Fruit fly (Drosophila melanogaster) whole organism, embryonic: ENCODE results near the gene Desat2.

Source experiments
- CG8478 ChIP-seq: fragments of >200 bp; optimal IDR thresholded peaks from 2 replicates; lab custom pipeline; 2018
- HLHmδ ChIP-seq: fragments of 200-800 bp; sonication (Bioruptor generic); optimal IDR thresholded peaks from 2 replicates; lab custom pipeline; 2018; ENCODE audit warnings: missing biosample characterization, mild to moderate bottlenecking, missing genetic modification characterization, moderate library complexity
- Hr3 ChIP-seq: fragments of 200-800 bp; sonication (Bioruptor generic); optimal IDR thresholded peaks from 3 replicates; lab custom pipeline; 2016; ENCODE audit warnings: missing biosample characterization, missing genetic modification characterization
- tap ChIP-seq: fragments of 200-800 bp; optimal IDR thresholded peaks from 3 replicates; lab custom pipeline; 2019; ENCODE audit warnings: missing biosample characterization, mild to moderate bottlenecking, missing genetic modification characterization, moderate library complexity

- TF ChIP-seq CG8478: no peak
- TF ChIP-seq HLHmδ: no peak
- no peak for TF ChIP-seq tap (tag; lab: Kevin White, UChicago)
- TF ChIP-seq Hr3 (GFP tag; lab: Kevin White, UChicago): peak; percentile 66
Measured at dm6 chr3R:12433764-12434163, 2.3 kb upstream of the Desat2 start, which contains the start of the genes Aos1 and Srlp.
